Worm (Caenorhabditis elegans): ENCODE data around the gene C56A3.4.
A peak's percentile ranks its signal among the peaks of the same experiment; 100 is the strongest.

C56A3.4 gene

DNA sequence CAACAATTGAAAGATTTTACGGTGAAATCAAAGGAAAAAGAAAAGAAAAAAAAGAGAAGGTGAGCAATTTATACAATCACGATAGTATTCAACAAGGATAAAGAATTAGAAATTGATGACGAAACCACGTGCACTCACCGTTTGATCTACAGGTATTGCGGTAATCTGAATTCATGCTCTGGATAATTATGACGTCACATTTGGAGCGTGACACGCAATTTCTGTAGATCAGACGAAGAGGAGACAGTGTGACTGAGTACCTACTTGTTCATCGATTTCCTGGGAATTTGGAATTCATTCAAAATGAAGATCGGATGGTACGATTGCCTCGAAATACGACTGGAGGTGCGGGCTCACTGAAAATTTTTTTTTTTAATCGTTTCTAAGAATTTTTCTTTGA is 46.8 kb upstream of the C56A3.4 start:
- TF ChIP-seq pqm-1 (tag; optimal IDR thresholded peaks at IDR 0.05) (no peak), fkh-10 (GFP tag; optimal IDR thresholded peaks at IDR 0.05) (no peak), nhr-12 (tag; optimal IDR thresholded peaks at IDR 0.05) (no peak), nhr-23 (tag; optimal IDR thresholded peaks at IDR 0.05) (no peak), ama-1 (optimal IDR thresholded peaks at IDR 0.05) (no peak), eor-1 (tag; optimal IDR thresholded peaks at IDR 0.05) (no peak), nfya-1 (tag; optimal IDR thresholded peaks at IDR 0.05; ENCODE audit: insufficient read depth) (no peak), nhr-43 (tag; optimal IDR thresholded peaks at IDR 0.05; ENCODE audit: poor library complexity, severe bottlenecking) (no peak), pha-4 (tag; optimal IDR thresholded peaks at IDR 0.05) (no peak), nhr-67 (tag; optimal IDR thresholded peaks at IDR 0.05) (no peak), ztf-4 (tag; optimal IDR thresholded peaks at IDR 0.05) (no peak), nhr-11 (tag; optimal IDR thresholded peaks at IDR 0.05) (no peak), ceh-9 (tag; optimal IDR thresholded peaks at IDR 0.05) (no peak), hmg-11 (tag; optimal IDR thresholded peaks at IDR 0.05) (no peak), ceh-28 (tag; optimal IDR thresholded peaks at IDR 0.05) (no peak), sea-2 (GFP tag; optimal IDR thresholded peaks at IDR 0.05) (no peak), skn-1 (tag; optimal IDR thresholded peaks at IDR 0.05) (no peak), egl-5 (tag; optimal IDR thresholded peaks at IDR 0.05) (no peak)

DNA sequence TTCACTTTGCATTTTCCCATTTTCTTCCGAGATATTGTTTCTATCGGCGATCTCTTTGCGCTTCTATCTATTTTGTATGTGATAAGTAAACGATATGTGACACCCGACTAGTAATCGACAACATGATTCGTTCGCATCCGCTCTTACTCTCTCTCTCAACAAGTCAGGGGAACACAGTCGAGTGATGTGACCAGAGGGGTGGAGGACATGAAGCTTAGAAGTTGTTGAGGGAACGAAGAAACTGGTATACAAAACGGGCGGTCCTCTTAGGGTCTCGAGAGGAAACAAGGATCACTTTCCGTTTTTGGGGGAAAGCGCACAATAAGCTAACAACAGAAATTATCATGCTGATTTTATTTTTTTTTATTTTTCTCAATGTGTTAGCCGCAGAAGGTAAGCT is 41.5 kb upstream of the C56A3.4 start, which contains the start of gene F53F4.4:
TSS of gene F53F4.4 (plus strand) at position 301 of the 400 bp plus-strand sequence.
- no peak for TF ChIP-seq snpc-4 (tag; optimal IDR thresholded peaks at IDR 0.05)
- TF ChIP-seq ztf-11 (tag; optimal IDR thresholded peaks at IDR 0.05), result no peak
- no peak for TF ChIP-seq nhr-25 (tag; optimal IDR thresholded peaks at IDR 0.05)
- TF ChIP-seq ZK546.5 (tag; optimal IDR thresholded peaks at IDR 0.05), result no peak
- no peak for TF ChIP-seq elt-2 (tag; optimal IDR thresholded peaks at IDR 0.05)
- TF ChIP-seq nhr-76 (tag; optimal IDR thresholded peaks at IDR 0.05), result no peak
- TF ChIP-seq ceh-16 (tag; optimal IDR thresholded peaks at IDR 0.05), result no peak
- TF ChIP-seq jun-1 (tag; optimal IDR thresholded peaks at IDR 0.05), result no peak
- no peak for TF ChIP-seq nhr-23 (tag; optimal IDR thresholded peaks at IDR 0.05)
- no peak for TF ChIP-seq lsy-12 (tag; optimal IDR thresholded peaks at IDR 0.05)
- no peak for TF ChIP-seq unc-62 (GFP tag; optimal IDR thresholded peaks at IDR 0.05)

- TF ChIP-seq nhr-23 (tag; optimal IDR thresholded peaks at IDR 0.05) (peak; percentile 34), fkh-2 (tag; optimal IDR thresholded peaks at IDR 0.05) (no peak), snpc-4 (tag; optimal IDR thresholded peaks at IDR 0.05) (peak; percentile 36), lin-15B (tag; optimal IDR thresholded peaks at IDR 0.05) (peak; percentile 80), pha-4 (tag; optimal IDR thresholded peaks at IDR 0.05) (peak; percentile 43)
These were observed 40.1 kb upstream of the C56A3.4 start, which contains the start of gene tbcb-1 for ce11 chrV:13591504-13592174. Gene tbcb-1, plus strand, starts transcription at chrV:13592124.

ce11 chrV:13589494-13590176 is 38.1 kb upstream of the C56A3.4 start, which contains the start of the genes F53F4.2 and F53F4.18:
Gene F53F4.2, minus strand, starts transcription at chrV:13589594.
Gene F53F4.18, plus strand, starts transcription at chrV:13590126.
- TF ChIP-seq unc-39 (tag; optimal IDR thresholded peaks at IDR 0.05) (no peak), lin-39 (tag; optimal IDR thresholded peaks at IDR 0.05) (no peak), nhr-67 (tag; optimal IDR thresholded peaks at IDR 0.05) (no peak), nhr-23 (tag; optimal IDR thresholded peaks at IDR 0.05) (no peak), pqm-1 (tag; optimal IDR thresholded peaks at IDR 0.05) (no peak), fkh-2 (tag; optimal IDR thresholded peaks at IDR 0.05) (no peak), ceh-82 (tag; optimal IDR thresholded peaks at IDR 0.05) (no peak), snpc-4 (tag; optimal IDR thresholded peaks at IDR 0.05) (no peak), ceh-9 (tag; optimal IDR thresholded peaks at IDR 0.05) (no peak), ztf-11 (tag; optimal IDR thresholded peaks at IDR 0.05) (no peak)

- no peak for TF ChIP-seq mdl-1 (tag; optimal IDR thresholded peaks at IDR 0.05)
- no peak for TF ChIP-seq aly-2 (tag; optimal IDR thresholded peaks at IDR 0.05)
- no peak for TF ChIP-seq nfya-1 (tag; optimal IDR thresholded peaks at IDR 0.05; ENCODE audit: insufficient read depth)
- no peak for TF ChIP-seq R02D3.7 (tag; optimal IDR thresholded peaks at IDR 0.05)
- TF ChIP-seq ZK546.5 (tag; optimal IDR thresholded peaks at IDR 0.05), result no peak
- no peak for TF ChIP-seq ama-1 (optimal IDR thresholded peaks at IDR 0.05)
- no peak for TF ChIP-seq nhr-237 (tag; optimal IDR thresholded peaks at IDR 0.05)
- TF ChIP-seq nhr-43 (tag; optimal IDR thresholded peaks at IDR 0.05; ENCODE audit: poor library complexity, severe bottlenecking), result no peak
- TF ChIP-seq fos-1 (tag; optimal IDR thresholded peaks at IDR 0.05), result no peak
- TF ChIP-seq nhr-23 (tag; optimal IDR thresholded peaks at IDR 0.05), result no peak
- no peak for TF ChIP-seq nhr-76 (tag; optimal IDR thresholded peaks at IDR 0.05)
- no peak for TF ChIP-seq tbx-2 (tag; optimal IDR thresholded peaks at IDR 0.05)
These were observed 36.3 kb upstream of the C56A3.4 start, which contains the start of gene F53F4.17 for ce11 chrV:13587902-13588301. Gene F53F4.17, plus strand, starts transcription at chrV:13588202.
